Fruit fly (Drosophila melanogaster) whole organism: Measurements from ENCODE around the gene CG13949.

ENCODE experiments used
- CG8478 ChIP-seq: fragments of >200 bp; optimal IDR thresholded peaks from 2 replicates; lab custom pipeline; 2018; ENCODE audit warnings: inconsistent platforms
- Dll ChIP-seq: fragments of >200 bp; optimal IDR thresholded peaks from 2 replicates; lab custom pipeline; 2017
- EcR ChIP-seq, 2 experiments: fragments of >200 bp; optimal IDR thresholded peaks; 2 replicates each; lab custom pipeline; 2017; ENCODE audit warnings: missing biosample characterization in 2 of 2, missing genetic modification characterization in 2 of 2, missing genetic modification reagents in 2 of 2
- pan ChIP-seq: fragments of >200 bp; optimal IDR thresholded peaks from 2 replicates; lab custom pipeline; 2017
- psq ChIP-seq: fragments of >200 bp; optimal IDR thresholded peaks from 2 replicates; lab custom pipeline; 2017
- usp ChIP-seq: fragments of >200 bp; optimal IDR thresholded peaks from 2 replicates; lab custom pipeline; 2017; ENCODE audit warnings: missing biosample characterization, missing genetic modification characterization, mixed read lengths

CG13949 gene

DNA sequence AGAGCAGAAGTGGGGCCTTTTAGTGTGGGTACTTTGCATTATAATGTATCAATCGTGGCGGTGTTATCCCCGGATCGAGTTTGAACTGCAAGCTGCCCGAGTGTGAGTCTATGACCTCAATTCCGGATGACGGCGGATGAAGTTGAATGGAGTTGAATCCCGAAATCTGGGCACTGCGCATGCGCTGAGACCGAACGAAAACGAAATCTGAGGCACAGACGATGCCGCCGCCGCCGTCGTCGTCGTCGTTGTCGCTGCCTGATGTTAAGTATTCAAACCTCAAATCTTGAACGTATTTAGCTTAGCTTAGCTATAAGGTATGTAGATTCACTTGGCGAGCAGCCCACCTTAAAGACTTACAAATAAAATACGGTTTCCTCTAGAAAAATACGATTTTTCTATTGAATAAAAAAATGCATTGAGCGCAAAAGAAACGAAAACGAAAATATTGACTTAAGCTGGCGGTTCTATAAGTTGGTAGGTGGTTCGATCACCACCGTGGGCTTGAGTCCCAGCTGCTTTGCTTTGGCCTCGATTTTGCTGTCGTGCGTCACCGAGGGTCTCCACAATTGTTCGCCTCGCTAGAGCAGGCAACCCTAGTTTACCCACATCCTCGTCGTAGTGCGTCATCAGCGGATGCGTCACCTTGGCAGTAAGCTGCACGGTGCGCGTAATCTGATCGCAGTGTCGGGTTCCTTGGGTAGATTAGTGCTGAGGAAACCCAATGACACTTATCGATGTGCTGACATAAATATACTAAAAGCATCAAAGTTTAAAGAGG lies 18.8 kb downstream of the CG13949 start:
- no peak for TF ChIP-seq psq (lab: Kevin White, UChicago)
- no peak for TF ChIP-seq Dll (lab: Kevin White, UChicago)
- TF ChIP-seq CG8478 (lab: Kevin White, UChicago) = no peak
- TF ChIP-seq EcR (GFP tag; optimal IDR thresholded peaks at IDR 0.05; lab: Kevin White, UChicago) = no peak
- no peak for TF ChIP-seq pan
- no peak for TF ChIP-seq usp (GFP tag; lab: Kevin White, UChicago)

DNA sequence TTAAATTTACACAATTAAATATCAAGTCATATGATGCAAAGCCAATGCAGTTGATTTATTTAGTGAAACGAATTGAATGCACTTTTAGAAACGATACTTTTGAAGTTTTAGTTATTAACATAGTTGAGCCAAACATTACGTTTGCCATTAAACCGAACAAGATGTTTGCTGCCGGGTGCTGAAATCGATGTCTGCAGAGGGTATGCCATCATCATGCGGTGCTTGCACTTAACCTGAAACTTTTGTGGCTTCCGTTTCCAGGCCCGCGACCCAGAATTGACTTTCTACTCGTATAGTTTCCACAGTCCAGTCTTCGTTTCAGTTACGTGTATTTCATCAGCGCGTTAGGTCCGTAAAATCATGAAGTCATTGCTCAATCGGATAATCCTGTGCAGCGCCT lies 21.9 kb downstream of the CG13949 start, which contains the start of gene ninaA:
ninaA (plus strand) TSS at position 301 of the 400 bp plus-strand sequence.
- no peak for TF ChIP-seq CG8478 (lab: Kevin White, UChicago)
- TF ChIP-seq usp (GFP tag; lab: Kevin White, UChicago) = no peak
- no peak for TF ChIP-seq EcR (GFP tag; optimal IDR thresholded peaks at IDR 0.05; lab: Kevin White, UChicago)
- no peak for TF ChIP-seq Dll (lab: Kevin White, UChicago)
- no peak for TF ChIP-seq psq (lab: Kevin White, UChicago)
- TF ChIP-seq pan = no peak

DNA sequence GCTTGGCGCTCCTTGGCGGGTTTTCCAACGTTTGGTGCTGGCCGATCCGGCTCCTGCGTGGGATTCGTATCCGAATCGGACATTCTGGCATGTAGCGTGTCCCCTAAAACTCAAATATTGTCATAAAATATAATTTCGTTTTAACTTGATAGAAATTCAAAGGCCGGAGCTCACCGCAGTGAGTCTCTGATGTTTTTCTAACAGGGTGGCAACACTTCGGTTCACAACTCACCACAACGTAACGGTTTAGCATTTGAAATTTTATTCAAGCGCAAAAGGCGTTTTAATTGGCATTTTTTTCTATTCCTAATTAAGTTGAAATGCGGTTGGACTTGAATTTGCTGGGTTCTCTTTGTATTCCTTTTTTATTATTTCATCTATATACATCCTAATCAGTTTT lies 29.8 kb downstream of the CG13949 start, which contains the start of gene CG15824:
CG15824 (minus strand) TSS at position 172 of the 400 bp plus-strand sequence.
- no peak for TF ChIP-seq pan

DNA sequence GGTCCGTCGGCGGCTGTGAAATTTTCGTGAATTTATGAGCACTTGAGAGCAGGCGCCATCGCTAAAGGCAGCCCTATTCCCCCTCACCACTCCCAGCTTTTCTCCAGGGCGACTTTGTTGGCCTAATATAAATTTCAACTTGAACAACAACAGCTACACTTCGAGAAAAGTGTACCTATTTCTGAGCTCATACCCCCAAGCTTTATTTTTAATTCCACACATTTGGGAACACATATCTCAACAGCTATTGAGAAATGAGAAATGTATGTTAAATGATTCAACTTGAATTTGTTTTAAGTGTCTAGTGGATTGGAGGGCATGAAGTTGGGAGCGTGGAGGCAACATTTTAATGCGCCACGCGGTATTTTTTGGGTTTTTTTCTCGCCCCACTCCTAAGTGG lies 31.6 kb downstream of the CG13949 start:
- TF ChIP-seq CG8478 (lab: Kevin White, UChicago) (no peak), usp (GFP tag; lab: Kevin White, UChicago) (no peak), EcR (GFP tag; optimal IDR thresholded peaks at IDR 0.05; lab: Kevin White, UChicago) (no peak), Dll (lab: Kevin White, UChicago) (no peak), psq (lab: Kevin White, UChicago) (no peak), pan (no peak)

DNA sequence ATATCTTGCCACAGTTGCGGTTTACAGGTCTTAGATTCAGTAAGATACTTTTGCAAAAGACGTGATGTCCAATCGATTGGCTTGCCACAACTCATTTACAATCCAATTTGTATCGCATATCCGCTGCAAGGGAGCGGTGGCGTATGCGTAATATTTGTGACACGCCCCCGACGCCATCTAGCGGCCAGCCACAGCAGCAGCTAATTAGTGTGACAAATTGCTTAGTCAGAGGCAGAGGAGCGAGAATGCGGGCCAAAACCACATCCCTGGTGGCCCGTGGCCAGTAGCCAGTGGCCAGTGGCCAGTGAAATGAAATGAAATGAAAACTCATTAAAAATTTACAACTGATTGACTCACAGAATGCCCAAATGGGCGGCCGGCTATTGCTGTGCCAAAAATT lies 32.7 kb downstream of the CG13949 start:
- TF ChIP-seq usp (GFP tag; lab: Kevin White, UChicago) (no peak), pan (no peak), Dll (lab: Kevin White, UChicago) (no peak), psq (lab: Kevin White, UChicago) (no peak), CG8478 (lab: Kevin White, UChicago) (no peak), EcR (GFP tag; optimal IDR thresholded peaks at IDR 0.05; lab: Kevin White, UChicago) (no peak)

DNA sequence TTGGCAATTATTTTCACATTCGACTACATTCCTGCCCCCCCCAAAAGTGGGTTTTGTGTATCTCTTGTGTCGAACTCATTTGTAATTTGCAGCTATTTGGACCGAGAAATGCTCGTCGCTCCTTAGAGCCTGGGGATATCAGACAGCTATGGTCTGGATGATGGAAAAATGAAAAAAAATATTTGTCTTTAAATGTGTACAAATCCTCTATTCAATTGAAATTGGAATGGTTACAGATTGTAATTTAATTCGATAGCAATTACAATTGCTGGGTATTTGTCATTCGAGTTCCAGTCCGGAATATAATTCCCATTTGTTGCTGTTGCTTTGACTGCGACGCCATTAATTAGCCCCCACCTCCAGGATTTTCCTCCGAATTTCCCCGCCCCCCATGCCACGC lies 34.7 kb downstream of the CG13949 start:
- TF ChIP-seq Dll (lab: Kevin White, UChicago) = no peak
- no peak for TF ChIP-seq usp (GFP tag; lab: Kevin White, UChicago)
- TF ChIP-seq psq (lab: Kevin White, UChicago) = no peak
- TF ChIP-seq pan = no peak
- no peak for TF ChIP-seq CG8478 (lab: Kevin White, UChicago)
- TF ChIP-seq EcR (GFP tag; optimal IDR thresholded peaks at IDR 0.05; lab: Kevin White, UChicago) = no peak

DNA sequence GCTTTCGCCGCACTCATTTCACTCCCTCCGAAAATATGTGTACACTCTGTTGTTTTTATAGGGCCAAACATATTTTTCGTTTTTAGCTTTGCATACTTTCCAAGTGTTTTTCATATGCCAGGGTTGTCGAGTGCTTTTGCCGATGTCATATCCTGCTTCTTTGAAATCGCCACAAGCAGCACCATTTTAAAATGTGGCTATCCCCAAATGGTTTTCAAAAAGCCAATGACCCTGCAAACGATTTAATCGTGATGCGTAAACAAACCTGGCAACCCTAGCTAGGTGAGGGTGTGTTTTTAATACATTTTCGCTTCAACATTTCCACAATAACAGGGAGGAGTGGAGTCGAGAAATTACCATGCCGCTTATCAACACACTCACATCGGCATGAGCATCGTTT lies 37.3 kb downstream of the CG13949 start:
- TF ChIP-seq EcR (GFP tag; optimal IDR thresholded peaks at IDR 0.05; lab: Kevin White, UChicago) = no peak
- no peak for TF ChIP-seq CG8478 (lab: Kevin White, UChicago)
- TF ChIP-seq usp (GFP tag; lab: Kevin White, UChicago) = no peak
- TF ChIP-seq Dll (lab: Kevin White, UChicago) = no peak
- TF ChIP-seq pan = no peak
- no peak for TF ChIP-seq psq (lab: Kevin White, UChicago)

DNA sequence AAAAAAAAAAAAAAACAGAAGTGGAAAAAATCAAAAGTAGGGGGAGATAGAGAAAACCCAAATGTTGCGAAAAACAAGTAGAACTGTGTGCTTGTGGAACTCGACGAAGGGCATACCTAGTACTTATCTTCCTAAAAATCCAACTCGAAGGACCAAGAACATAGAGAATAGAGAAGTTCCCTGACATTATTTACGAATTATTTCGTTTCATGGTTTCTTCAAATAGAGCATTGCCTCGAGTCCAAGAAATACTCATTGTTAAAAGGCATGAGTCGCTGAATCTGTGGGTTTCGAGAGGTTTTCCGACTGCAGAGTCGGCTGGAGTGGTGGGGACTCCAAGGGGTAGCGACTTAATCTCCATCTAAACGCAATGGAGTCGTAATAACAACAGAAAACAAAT lies 38.0 kb downstream of the CG13949 start:
- no peak for TF ChIP-seq usp (GFP tag; lab: Kevin White, UChicago)
- TF ChIP-seq psq (lab: Kevin White, UChicago) = no peak
- no peak for TF ChIP-seq Dll (lab: Kevin White, UChicago)
- TF ChIP-seq EcR (GFP tag; optimal IDR thresholded peaks at IDR 0.05; lab: Kevin White, UChicago) = no peak
- no peak for TF ChIP-seq CG8478 (lab: Kevin White, UChicago)
- no peak for TF ChIP-seq pan

DNA sequence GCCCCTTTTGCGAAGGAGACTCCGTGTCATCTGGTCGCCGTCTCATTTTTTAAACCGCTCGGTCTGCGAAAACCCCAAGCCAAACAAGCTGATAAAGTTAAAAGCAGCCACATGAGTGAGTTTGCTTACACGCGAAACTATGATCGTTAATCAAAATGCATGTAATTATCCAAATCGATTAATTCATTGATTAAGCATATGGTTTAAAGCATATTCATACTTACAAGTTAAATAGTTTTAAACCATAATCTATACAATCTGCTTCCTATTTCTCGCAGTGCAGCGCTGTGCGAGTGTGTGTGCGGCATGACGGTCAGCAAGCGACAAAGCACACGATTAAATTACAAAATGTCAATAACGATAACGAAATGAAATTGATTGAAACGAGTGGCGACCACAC lies 40.3 kb downstream of the CG13949 start:
- TF ChIP-seq usp (GFP tag; lab: Kevin White, UChicago) (no peak), EcR (GFP tag; optimal IDR thresholded peaks at IDR 0.05; lab: Kevin White, UChicago) (no peak), Dll (lab: Kevin White, UChicago) (no peak), pan (no peak), CG8478 (lab: Kevin White, UChicago) (no peak), psq (lab: Kevin White, UChicago) (no peak)

DNA sequence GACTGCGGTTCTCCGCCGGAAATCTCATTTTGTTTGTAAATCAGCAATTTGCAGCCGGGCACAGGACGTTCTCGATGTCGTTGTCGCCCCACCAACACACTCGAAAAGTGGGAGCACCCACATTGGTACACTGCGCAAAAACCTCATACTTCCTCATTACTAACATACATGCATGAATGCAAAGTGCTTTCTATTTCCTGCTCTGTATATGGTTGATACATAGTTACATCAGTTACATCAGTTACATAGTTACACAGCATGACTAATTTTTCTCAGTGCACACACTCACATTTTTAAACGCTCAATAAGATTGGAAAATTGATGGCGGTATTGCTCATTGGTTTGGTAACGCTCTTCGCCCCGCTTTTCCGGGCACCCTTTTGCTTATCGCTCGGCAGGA lies 42.0 kb downstream of the CG13949 start:
- no peak for TF ChIP-seq pan
- no peak for TF ChIP-seq CG8478 (lab: Kevin White, UChicago)
- no peak for TF ChIP-seq psq (lab: Kevin White, UChicago)
- no peak for TF ChIP-seq usp (GFP tag; lab: Kevin White, UChicago)

DNA sequence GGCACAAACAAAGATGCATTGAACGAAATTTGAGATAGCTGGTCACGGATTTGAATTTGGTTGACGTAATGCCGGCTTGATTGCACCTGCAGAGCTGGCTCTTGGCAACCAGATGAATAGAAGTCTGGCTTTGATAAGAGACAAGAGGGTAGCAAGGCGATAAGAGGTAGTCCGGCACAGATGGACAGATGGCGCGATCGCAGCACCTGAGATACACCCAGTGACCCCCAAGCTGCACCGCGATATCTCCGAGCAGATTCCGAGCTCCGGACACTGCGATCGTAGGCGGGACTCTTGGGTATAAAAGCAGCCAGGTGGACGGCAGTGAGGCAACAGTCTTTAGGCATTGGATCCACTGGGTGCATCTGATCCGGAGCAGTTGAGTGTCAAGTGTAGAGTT lies 43.2 kb downstream of the CG13949 start, which contains the start of gene Lsp1beta:
Lsp1beta (plus strand) TSS at position 185 of the 400 bp plus-strand sequence.
- no peak for TF ChIP-seq EcR (GFP tag; optimal IDR thresholded peaks at IDR 0.05; lab: Kevin White, UChicago)
- TF ChIP-seq Dll (lab: Kevin White, UChicago) = no peak
- TF ChIP-seq pan = no peak
- TF ChIP-seq psq (lab: Kevin White, UChicago) = no peak
- TF ChIP-seq CG8478 (lab: Kevin White, UChicago) = no peak
- no peak for TF ChIP-seq usp (GFP tag; lab: Kevin White, UChicago)

DNA sequence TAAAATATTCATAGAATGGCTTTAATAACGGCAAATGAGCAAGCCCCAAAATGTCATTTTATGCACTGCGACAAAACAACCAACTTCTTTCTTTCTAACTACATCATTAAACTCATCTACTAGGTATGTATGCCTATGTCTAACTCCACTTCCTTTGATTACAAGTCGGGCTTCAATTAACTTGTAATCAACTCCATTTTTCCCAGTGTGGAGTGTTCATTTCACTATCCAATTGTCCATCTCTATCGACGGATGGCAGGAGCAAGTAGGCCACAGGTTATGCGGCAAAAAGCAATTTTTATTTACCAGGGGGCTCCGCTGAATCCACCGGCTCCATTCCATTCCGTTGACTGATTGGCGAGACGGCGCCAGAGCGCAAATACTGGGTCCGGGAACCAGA lies 48.6 kb downstream of the CG13949 start:
- no peak for TF ChIP-seq psq (lab: Kevin White, UChicago)
- TF ChIP-seq Dll (lab: Kevin White, UChicago) = no peak
- no peak for TF ChIP-seq EcR (GFP tag; optimal IDR thresholded peaks at IDR 0.05; lab: Kevin White, UChicago)
- no peak for TF ChIP-seq usp (GFP tag; lab: Kevin White, UChicago)
- no peak for TF ChIP-seq pan
- no peak for TF ChIP-seq CG8478 (lab: Kevin White, UChicago)
